Fruit fly (Drosophila melanogaster) whole organism, embryonic: Measurements from ENCODE around the gene CG6126.
A peak's percentile ranks its signal among the peaks of the same experiment; 100 is the strongest.

ENCODE experiments used
- Adf1 ChIP-seq: fragments of 200-800 bp; sonication (Bioruptor generic); IDR thresholded peaks from 2 replicates; pipeline ENCODE4 v1.3.6; 2022; ENCODE audit warnings: missing biosample characterization, missing genetic modification characterization
- Aef1 ChIP-seq: fragments of 200-800 bp; sonication (Bioruptor generic); IDR thresholded peaks from 3 replicates; pipeline ENCODE4 v1.3.6; 2022; ENCODE audit warnings: missing biosample characterization, missing genetic modification characterization
- Atf-2 ChIP-seq: fragments of 200-800 bp; sonication (Bioruptor generic); optimal IDR thresholded peaks from 2 replicates; lab custom pipeline; 2016; ENCODE audit warnings: missing biosample characterization, missing genetic modification characterization
- Bgb ChIP-seq: fragments of 200-800 bp; sonication (Bioruptor generic); IDR thresholded peaks from 2 replicates; pipeline ENCODE4 v1.3.6; 2022; ENCODE audit warnings: missing biosample characterization, missing genetic modification characterization; ENCODE audit not compliant: partially characterized antibody
- CG10147 ChIP-seq: fragments of 200-800 bp; sonication (Bioruptor generic); optimal IDR thresholded peaks from 2 replicates; lab custom pipeline; 2019; ENCODE audit warnings: missing biosample characterization, mild to moderate bottlenecking, missing genetic modification characterization, moderate library complexity
- CG12769 ChIP-seq: fragments of 200-800 bp; sonication (Bioruptor generic); optimal IDR thresholded peaks from 2 replicates; lab custom pipeline; 2019; ENCODE audit warnings: missing biosample characterization, mild to moderate bottlenecking, missing genetic modification characterization, moderate library complexity
- CG13296 ChIP-seq: fragments of 200-800 bp; sonication (Bioruptor generic); optimal IDR thresholded peaks from 3 replicates; lab custom pipeline; 2018; ENCODE audit warnings: missing biosample characterization, mild to moderate bottlenecking, missing genetic modification characterization
- CG14710 ChIP-seq: fragments of 200-800 bp; sonication (Bioruptor generic); optimal IDR thresholded peaks from 3 replicates; lab custom pipeline; 2019; ENCODE audit warnings: missing biosample characterization, mild to moderate bottlenecking, missing genetic modification characterization, moderate library complexity
- CG17829 ChIP-seq: fragments of 200-800 bp; optimal IDR thresholded peaks from 2 replicates; lab custom pipeline; 2019; ENCODE audit warnings: missing biosample characterization, mild to moderate bottlenecking, missing genetic modification characterization, moderate library complexity
- CG1792 ChIP-seq: fragments of 200-800 bp; sonication (Bioruptor generic); optimal IDR thresholded peaks from 2 replicates; lab custom pipeline; 2016; ENCODE audit warnings: missing biosample characterization, missing genetic modification characterization
- CG2199 ChIP-seq: fragments of 200-800 bp; sonication (Bioruptor generic); IDR thresholded peaks from 3 replicates; pipeline ENCODE4 v1.3.6; 2022; ENCODE audit warnings: missing biosample characterization, missing genetic modification characterization
- CG34376 ChIP-seq: fragments of 200-800 bp; sonication (Bioruptor generic); optimal IDR thresholded peaks from 2 replicates; lab custom pipeline; 2018; ENCODE audit warnings: missing biosample characterization, mild to moderate bottlenecking, missing genetic modification characterization
- CG34422 ChIP-seq: fragments of 200-800 bp; sonication (Bioruptor generic); IDR thresholded peaks from 3 replicates; pipeline ENCODE4 v1.3.6; 2022; ENCODE audit warnings: missing biosample characterization, missing genetic modification characterization
- CG4707 ChIP-seq: fragments of 200-800 bp; sonication (Bioruptor generic); optimal IDR thresholded peaks from 2 replicates; lab custom pipeline; 2018; ENCODE audit warnings: missing biosample characterization, mild to moderate bottlenecking, missing genetic modification characterization, moderate library complexity
- CG5180 ChIP-seq: fragments of 200-800 bp; sonication (Bioruptor generic); optimal IDR thresholded peaks from 3 replicates; lab custom pipeline; 2017; ENCODE audit warnings: missing biosample characterization, missing genetic modification characterization, mild to moderate bottlenecking, moderate library complexity, missing genetic modification reagents
- CG6175 ChIP-seq: fragments of 200-800 bp; sonication (Bioruptor generic); IDR thresholded peaks from 3 replicates; pipeline ENCODE4 v1.3.6; 2022; ENCODE audit warnings: missing biosample characterization, missing genetic modification characterization
- CG8478 ChIP-seq: fragments of >200 bp; optimal IDR thresholded peaks from 2 replicates; lab custom pipeline; 2018
- Dfd ChIP-seq, 2 experiments: fragments of >200 bp; optimal IDR thresholded peaks; 2 replicates each; lab custom pipeline; 2017; ENCODE audit warnings: missing biosample characterization in 2 of 2, missing genetic modification characterization in 2 of 2
- Dip3 ChIP-seq: fragments of 200-800 bp; sonication (Bioruptor generic); optimal IDR thresholded peaks from 3 replicates; lab custom pipeline; 2016; ENCODE audit warnings: missing biosample characterization, missing genetic modification characterization
- Doc3 ChIP-seq: fragments of 200-800 bp; sonication (Bioruptor generic); IDR thresholded peaks from 3 replicates; pipeline ENCODE4 v1.3.6; 2022; ENCODE audit warnings: missing biosample characterization, missing genetic modification characterization; ENCODE audit not compliant: partially characterized antibody
- Drgx ChIP-seq: fragments of 200-800 bp; sonication (Bioruptor generic); IDR thresholded peaks from 2 replicates; pipeline ENCODE4 v1.3.6; 2022; ENCODE audit warnings: missing biosample characterization, missing genetic modification characterization
- H15 ChIP-seq: fragments of 200-800 bp; sonication (Bioruptor generic); IDR thresholded peaks from 3 replicates; pipeline ENCODE4 v1.3.6; 2022; ENCODE audit warnings: missing biosample characterization, missing genetic modification characterization
- Med ChIP-seq: fragments of 200-800 bp; sonication (Bioruptor generic); peaks from one replicate; lab custom pipeline; 2016; ENCODE audit warnings: missing biosample characterization, missing genetic modification characterization, mild to moderate bottlenecking, inconsistent platforms, moderate library complexity
- NFAT ChIP-seq: fragments of 200-800 bp; sonication (Bioruptor generic); IDR thresholded peaks from 2 replicates; pipeline ENCODE4 v1.3.6; 2022; ENCODE audit warnings: missing biosample characterization, missing genetic modification characterization
- Pdp1 ChIP-seq, 2 experiments: fragments of 200-800 bp; sonication (Bioruptor generic); optimal IDR thresholded peaks; 3 replicates each; lab custom pipeline; 2016; ENCODE audit warnings: missing biosample characterization in 2 of 2, missing genetic modification characterization in 2 of 2, mild to moderate bottlenecking in 1 of 2, moderate library complexity in 1 of 2
- Ptx1 ChIP-seq: fragments of 200-800 bp; sonication (Bioruptor generic); IDR thresholded peaks from 2 replicates; pipeline ENCODE4 v1.3.6; 2022; ENCODE audit warnings: missing biosample characterization, missing genetic modification characterization
- Taf1 ChIP-seq: fragments of 200-800 bp; sonication (Bioruptor generic); IDR thresholded peaks from 2 replicates; pipeline ENCODE4 v1.3.6; 2022; ENCODE audit warnings: missing biosample characterization, missing genetic modification characterization
- ato ChIP-seq: fragments of 200-800 bp; sonication (Bioruptor generic); IDR thresholded peaks from 2 replicates; pipeline ENCODE4 v1.3.6; 2022; ENCODE audit warnings: missing biosample characterization, missing genetic modification characterization; ENCODE audit not compliant: partially characterized antibody
- caup ChIP-seq: fragments of 200-800 bp; sonication (Bioruptor generic); optimal IDR thresholded peaks from 3 replicates; lab custom pipeline; 2017; ENCODE audit warnings: missing biosample characterization, mild to moderate bottlenecking, missing genetic modification characterization, moderate library complexity; ENCODE audit not compliant: severe bottlenecking
- corto ChIP-seq: fragments of 200-800 bp; sonication (Bioruptor generic); optimal IDR thresholded peaks from 2 replicates; lab custom pipeline; 2016; ENCODE audit warnings: missing biosample characterization, mild to moderate bottlenecking, missing genetic modification characterization, moderate library complexity
- cwo ChIP-seq: fragments of 200-800 bp; sonication (Bioruptor generic); optimal IDR thresholded peaks from 3 replicates; lab custom pipeline; 2017; ENCODE audit warnings: missing biosample characterization, missing genetic modification characterization, mild to moderate bottlenecking, moderate library complexity, missing genetic modification reagents
- gsb ChIP-seq: fragments of 200-800 bp; sonication (Bioruptor generic); IDR thresholded peaks from 2 replicates; pipeline ENCODE4 v1.3.6; 2022; ENCODE audit warnings: missing biosample characterization, missing genetic modification characterization
- kah ChIP-seq: fragments of 200-800 bp; sonication (Bioruptor generic); optimal IDR thresholded peaks from 2 replicates; lab custom pipeline; 2018; ENCODE audit warnings: missing biosample characterization, mild to moderate bottlenecking, missing genetic modification characterization
- lilli ChIP-seq: fragments of 200-800 bp; sonication (Bioruptor generic); optimal IDR thresholded peaks from 3 replicates; lab custom pipeline; 2016; ENCODE audit warnings: missing biosample characterization, missing genetic modification characterization
- lmd ChIP-seq: fragments of 200-800 bp; sonication (Bioruptor generic); IDR thresholded peaks from 2 replicates; pipeline ENCODE4 v1.3.6; 2022; ENCODE audit warnings: missing biosample characterization, missing genetic modification characterization
- nom ChIP-seq: fragments of 200-800 bp; sonication (Bioruptor generic); optimal IDR thresholded peaks from 2 replicates; lab custom pipeline; 2017; ENCODE audit warnings: missing biosample characterization, missing genetic modification characterization, mild to moderate bottlenecking, moderate library complexity, missing genetic modification reagents
- oc ChIP-seq: fragments of 200-800 bp; sonication (Bioruptor generic); optimal IDR thresholded peaks from 2 replicates; lab custom pipeline; 2018; ENCODE audit warnings: missing biosample characterization, mild to moderate bottlenecking, missing genetic modification characterization, moderate library complexity
- odd ChIP-seq: fragments of 200-800 bp; sonication (Bioruptor generic); optimal IDR thresholded peaks from 2 replicates; lab custom pipeline; 2017; ENCODE audit warnings: missing biosample characterization, mild to moderate bottlenecking, missing genetic modification characterization
- otp ChIP-seq: fragments of 200-800 bp; sonication (Bioruptor generic); IDR thresholded peaks from 3 replicates; pipeline ENCODE4, ENCODE4 v1.3.6; 2022; ENCODE audit warnings: missing biosample characterization, missing genetic modification characterization
- peb ChIP-seq: fragments of 200-800 bp; sonication (Bioruptor generic); IDR thresholded peaks from 2 replicates; pipeline ENCODE4 v1.3.6; 2022; ENCODE audit warnings: missing biosample characterization, missing genetic modification characterization
- psq ChIP-seq: fragments of 200-800 bp; sonication (Bioruptor generic); optimal IDR thresholded peaks from 2 replicates; lab custom pipeline; 2017; ENCODE audit warnings: missing biosample characterization, missing genetic modification characterization
- row ChIP-seq: fragments of 200-800 bp; sonication (Bioruptor generic); IDR thresholded peaks from 3 replicates; pipeline ENCODE4 v1.3.6; 2022; ENCODE audit warnings: missing biosample characterization, missing genetic modification characterization
- run ChIP-seq: fragments of 200-800 bp; sonication (Bioruptor generic); optimal IDR thresholded peaks from 3 replicates; lab custom pipeline; 2018; ENCODE audit warnings: missing biosample characterization, mild to moderate bottlenecking, missing genetic modification characterization
- sens ChIP-seq: fragments of 200-800 bp; sonication (Bioruptor generic); peaks from one replicate; lab custom pipeline; 2016; ENCODE audit warnings: missing biosample characterization, missing genetic modification characterization
- sob ChIP-seq: fragments of 200-800 bp; sonication (Bioruptor generic); IDR thresholded peaks from 2 replicates; pipeline ENCODE4 v1.3.6; 2022; ENCODE audit warnings: missing biosample characterization, missing genetic modification characterization
- tgo ChIP-seq: fragments of 200-800 bp; sonication (Bioruptor generic); IDR thresholded peaks from 3 replicates; pipeline ENCODE4 v1.3.6; 2022; ENCODE audit warnings: missing biosample characterization, missing genetic modification characterization
- tna ChIP-seq: fragments of 200-800 bp; sonication (Bioruptor generic); IDR thresholded peaks from 2 replicates; pipeline ENCODE4 v1.3.6; 2022; ENCODE audit warnings: missing biosample characterization, missing genetic modification characterization; ENCODE audit not compliant: partially characterized antibody
- twi ChIP-seq: fragments of 200-800 bp; optimal IDR thresholded peaks from 2 replicates; lab custom pipeline; 2019; ENCODE audit warnings: missing biosample characterization, mild to moderate bottlenecking, missing genetic modification characterization, moderate library complexity
- wor ChIP-seq: fragments of 200-800 bp; sonication (Bioruptor generic); IDR thresholded peaks from 2 replicates; pipeline ENCODE4 v1.3.6; 2022; ENCODE audit warnings: missing biosample characterization, missing genetic modification characterization
- yki ChIP-seq: fragments of >200 bp; optimal IDR thresholded peaks from 3 replicates; lab custom pipeline; 2018

Gene CG6126

dm6 chr3R:16207074-16207609, 4.3 kb upstream of the CG6126 start:
- peak; percentile 94 for TF ChIP-seq CG2199
- peak; percentile 3 for TF ChIP-seq Dip3 (GFP tag; lab: Kevin White, UChicago)
- peak; percentile 39 for TF ChIP-seq CG4707 (GFP tag; lab: Kevin White, UChicago)
- no peak for TF ChIP-seq Doc3
- TF ChIP-seq Taf1 (GFP tag; lab: Robert Waterston, UW) = 0 out of 2 replicates have a peak, but pooled peaks have one; percentile 16
- 0 out of 2 replicates have a peak, but pooled peaks have one; percentile 8 for TF ChIP-seq Ptx1
- peak; percentile 44 for TF ChIP-seq gsb (GFP tag; lab: Robert Waterston, UW)
- peak; percentile 11 for TF ChIP-seq nom (GFP tag; lab: Kevin White, UChicago)
- TF ChIP-seq psq = peak; percentile 36
- TF ChIP-seq Drgx = peak; percentile 59
- TF ChIP-seq tna (GFP tag; lab: Robert Waterston, UW) = 0 out of 2 replicates have a peak, but pooled peaks have one; percentile 9
- TF ChIP-seq kah (GFP tag; lab: Kevin White, UChicago) = peak; percentile 24
- peak; percentile 91 for TF ChIP-seq cwo (GFP tag; lab: Kevin White, UChicago)
- TF ChIP-seq Adf1 = peak; percentile 92
- peak; percentile 37 for TF ChIP-seq twi
- TF ChIP-seq CG17829 = peak; percentile 26
- no peak for TF ChIP-seq yki
- 0 out of 2 replicates have a peak, but pooled peaks have one; percentile 50 for TF ChIP-seq ato
- peak; percentile 88 for TF ChIP-seq Med
- peak; percentile 37 for TF ChIP-seq CG13296 (GFP tag; lab: Kevin White, UChicago)
- peak; percentile 34 for TF ChIP-seq CG8478 (lab: Kevin White, UChicago)
- peak in 1 of 2 experiments; percentile 27 for TF ChIP-seq Pdp1 (GFP tag; optimal IDR thresholded peaks at IDR 0.05; lab: Kevin White, UChicago)
- TF ChIP-seq odd (GFP tag; lab: Kevin White, UChicago) = peak; percentile 36
- TF ChIP-seq tgo (GFP tag; lab: Robert Waterston, UW) = 0 out of 3 replicates have a peak, but pooled peaks have one; percentile 13
- TF ChIP-seq H15 (GFP tag; lab: Robert Waterston, UW) = 0 out of 3 replicates have a peak, but pooled peaks have one; percentile 8
- TF ChIP-seq CG14710 (tag; lab: Kevin White, UChicago) = no peak
- TF ChIP-seq NFAT = 0 out of 2 replicates have a peak, but pooled peaks have one; percentile 30
- peak; percentile 86 for TF ChIP-seq CG34376
- TF ChIP-seq row (GFP tag; lab: Robert Waterston, UW) = peak; percentile 45; the same call in 2 of the 3 replicates
- no peak for TF ChIP-seq Atf-2 (GFP tag; lab: Kevin White, UChicago)
- no peak for TF ChIP-seq oc (tag; lab: Kevin White, UChicago)
- TF ChIP-seq peb (GFP tag; lab: Robert Waterston, UW) = no peak
- no peak for TF ChIP-seq Dfd (GFP tag; optimal IDR thresholded peaks at IDR 0.05; lab: Kevin White, UChicago)
- peak; percentile 31 for TF ChIP-seq lilli (GFP tag; lab: Kevin White, UChicago)
- peak; percentile 97 for TF ChIP-seq CG12769
- peak; percentile 59; the same call in 1 of the 2 replicates for TF ChIP-seq sob (GFP tag; lab: Robert Waterston, UW)
- TF ChIP-seq corto (GFP tag; lab: Kevin White, UChicago) = no peak
- peak; percentile 41; the same call in 1 of the 3 replicates for TF ChIP-seq CG34422 (GFP tag; lab: Robert Waterston, UW)
- TF ChIP-seq CG1792 = no peak
- peak; percentile 97 for TF ChIP-seq CG5180 (GFP tag; lab: Kevin White, UChicago)
- 0 out of 2 replicates have a peak, but pooled peaks have one; percentile 7 for TF ChIP-seq lmd
- TF ChIP-seq sens (GFP tag; lab: Kevin White, UChicago) = peak; percentile 81
- TF ChIP-seq Aef1 (GFP tag; lab: Robert Waterston, UW) = peak; percentile 71
- TF ChIP-seq Bgb = peak; percentile 38; the same call in 1 of the 2 replicates
- no peak for TF ChIP-seq wor (GFP tag; lab: Robert Waterston, UW)
- no peak for TF ChIP-seq otp (GFP tag; lab: Robert Waterston, UW)
- TF ChIP-seq CG10147 = peak; percentile 19
- TF ChIP-seq caup (GFP tag; lab: Kevin White, UChicago) = peak; percentile 3
- TF ChIP-seq run (tag; lab: Kevin White, UChicago) = no peak
- peak; percentile 83 for TF ChIP-seq CG6175 (GFP tag; lab: Robert Waterston, UW)
